Worm (Caenorhabditis elegans) whole organism, midembryonic: ENCODE data around the gene lin-36.

Experiments used
- T22C8.4 ChIP-seq: fragments of 200-800 bp; sonication (Bioruptor generic); IDR thresholded peaks from 2 replicates; pipeline ENCODE4 v1.3.6; 2022; ENCODE audit warnings: missing genetic modification characterization, missing compliant biosample characterization
- cog-1 ChIP-seq: sonication (generic microtip); optimal IDR thresholded peaks from 2 replicates; lab custom pipeline; 2016; ENCODE audit warnings: missing genetic modification characterization, missing compliant biosample characterization
- flt-1 ChIP-seq: fragments of 200-800 bp; sonication (Bioruptor generic); IDR thresholded peaks from 2 replicates; pipeline ENCODE4 v1.3.6; 2022; ENCODE audit warnings: missing genetic modification characterization, missing compliant biosample characterization
- klf-2 ChIP-seq: fragments of 200-800 bp; sonication (Bioruptor generic); conservative IDR thresholded peaks from 2 replicates; pipeline ENCODE4 v1.3.6; 2022; ENCODE audit warnings: missing genetic modification reagents, missing genetic modification characterization, missing compliant biosample characterization
- med-1 ChIP-seq: sonication (generic microtip); optimal IDR thresholded peaks from 2 replicates; lab custom pipeline; 2017; ENCODE audit warnings: missing genetic modification characterization, mild to moderate bottlenecking, missing compliant biosample characterization, antibody characterized with exemption, missing genetic modification reagents; ENCODE audit not compliant: insufficient read depth
- ref-1 ChIP-seq: fragments of 200-800 bp; sonication (Bioruptor generic); conservative IDR thresholded peaks from 2 replicates; pipeline ENCODE4 v1.3.6; 2022; ENCODE audit warnings: missing genetic modification reagents, missing genetic modification characterization, missing compliant biosample characterization
- tab-1 ChIP-seq: fragments of 200-800 bp; sonication (Bioruptor generic); IDR thresholded peaks from 2 replicates; pipeline ENCODE4 v1.3.6; 2022; ENCODE audit warnings: missing genetic modification characterization, missing compliant biosample characterization
- ztf-23 ChIP-seq: fragments of 200-800 bp; sonication (Bioruptor generic); IDR thresholded peaks from 2 replicates; pipeline ENCODE4 v1.3.6; 2022; ENCODE audit warnings: missing genetic modification reagents, missing genetic modification characterization, missing compliant biosample characterization
- ztf-29 ChIP-seq: fragments of 200-800 bp; sonication (Bioruptor generic); IDR thresholded peaks from 2 replicates; pipeline ENCODE4 v1.3.6; 2022; ENCODE audit warnings: missing genetic modification reagents, missing genetic modification characterization, missing compliant biosample characterization

The lin-36 gene

ce11 chrIII:7996353-7996752, 24.3 kb downstream of the lin-36 start, which contains the start of gene npr-17:
TSS of gene npr-17 (minus strand) at chrIII:7996453.
- TF ChIP-seq ref-1, result no peak
- no peak for TF ChIP-seq T22C8.4
- TF ChIP-seq flt-1 (GFP tag; lab: Robert Waterston, UW), result no peak
- TF ChIP-seq tab-1 (GFP tag; lab: Robert Waterston, UW), result no peak
- TF ChIP-seq klf-2, result no peak
- no peak for TF ChIP-seq ztf-29
- TF ChIP-seq ztf-23 (GFP tag; lab: Robert Waterston, UW), result no peak
- TF ChIP-seq cog-1, result no peak
- no peak for TF ChIP-seq med-1 (GFP tag; lab: Kevin White, UChicago)

- TF ChIP-seq flt-1 (GFP tag; lab: Robert Waterston, UW) (no peak), med-1 (GFP tag; lab: Kevin White, UChicago) (no peak), T22C8.4 (no peak), ztf-23 (GFP tag; lab: Robert Waterston, UW) (no peak), ztf-29 (no peak), klf-2 (no peak), cog-1 (no peak)
Measured at ce11 chrIII:7986585-7987171, 34.0 kb downstream of the lin-36 start, which contains the start of gene hrpk-2. TSS of gene hrpk-2 (plus strand) at chrIII:7987121.

- no peak for TF ChIP-seq med-1 (GFP tag; lab: Kevin White, UChicago)
Measured at ce11 chrIII:7981938-7982337, 38.7 kb downstream of the lin-36 start.

ce11 chrIII:7981233-7981632, 39.4 kb downstream of the lin-36 start:
- TF ChIP-seq flt-1 (GFP tag; lab: Robert Waterston, UW), result no peak
- TF ChIP-seq ztf-29, result no peak
- no peak for TF ChIP-seq T22C8.4
- TF ChIP-seq med-1 (GFP tag; lab: Kevin White, UChicago), result no peak
- no peak for TF ChIP-seq ref-1
- TF ChIP-seq tab-1 (GFP tag; lab: Robert Waterston, UW), result no peak
- TF ChIP-seq cog-1, result no peak
- TF ChIP-seq klf-2, result no peak
- TF ChIP-seq ztf-23 (GFP tag; lab: Robert Waterston, UW), result no peak

- TF ChIP-seq tab-1 (GFP tag; lab: Robert Waterston, UW), result no peak
- no peak for TF ChIP-seq ztf-29
- no peak for TF ChIP-seq klf-2
- TF ChIP-seq flt-1 (GFP tag; lab: Robert Waterston, UW), result no peak
- TF ChIP-seq ref-1, result no peak
- TF ChIP-seq cog-1, result no peak
Measured at ce11 chrIII:7979659-7980058, 41.0 kb downstream of the lin-36 start, which contains the start of gene clp-1. TSS of gene clp-1 (plus strand) at chrIII:7979959.

ce11 chrIII:7978723-7979122, 42.0 kb downstream of the lin-36 start:
- TF ChIP-seq flt-1 (GFP tag; lab: Robert Waterston, UW) (no peak), ref-1 (no peak), med-1 (GFP tag; lab: Kevin White, UChicago) (no peak), ztf-23 (GFP tag; lab: Robert Waterston, UW) (no peak), ztf-29 (no peak), tab-1 (GFP tag; lab: Robert Waterston, UW) (no peak), klf-2 (no peak), T22C8.4 (no peak), cog-1 (no peak)

- TF ChIP-seq klf-2, result no peak
- TF ChIP-seq med-1 (GFP tag; lab: Kevin White, UChicago), result no peak
- TF ChIP-seq ztf-29, result no peak
- no peak for TF ChIP-seq ref-1
- TF ChIP-seq flt-1 (GFP tag; lab: Robert Waterston, UW), result no peak
- TF ChIP-seq cog-1, result no peak
- no peak for TF ChIP-seq ztf-23 (GFP tag; lab: Robert Waterston, UW)
- TF ChIP-seq tab-1 (GFP tag; lab: Robert Waterston, UW), result no peak
- no peak for TF ChIP-seq T22C8.4
Measured at ce11 chrIII:7978289-7978688, 42.4 kb downstream of the lin-36 start.

- TF ChIP-seq med-1 (GFP tag; lab: Kevin White, UChicago) (no peak), cog-1 (no peak), flt-1 (GFP tag; lab: Robert Waterston, UW) (no peak), ref-1 (no peak), ztf-23 (GFP tag; lab: Robert Waterston, UW) (no peak), T22C8.4 (no peak), klf-2 (no peak), tab-1 (GFP tag; lab: Robert Waterston, UW) (no peak)
Measured at ce11 chrIII:7977777-7978176, 42.9 kb downstream of the lin-36 start, which contains the start of gene C06G4.4. TSS of gene C06G4.4 (minus strand) at chrIII:7977812.

ce11 chrIII:7977224-7977623, 43.4 kb downstream of the lin-36 start:
- TF ChIP-seq ztf-29 (no peak), ztf-23 (GFP tag; lab: Robert Waterston, UW) (no peak), tab-1 (GFP tag; lab: Robert Waterston, UW) (no peak), med-1 (GFP tag; lab: Kevin White, UChicago) (no peak), klf-2 (no peak), flt-1 (GFP tag; lab: Robert Waterston, UW) (no peak), T22C8.4 (no peak), cog-1 (no peak), ref-1 (no peak)

- TF ChIP-seq ref-1 (no peak), klf-2 (no peak), ztf-23 (GFP tag; lab: Robert Waterston, UW) (no peak), tab-1 (GFP tag; lab: Robert Waterston, UW) (no peak), ztf-29 (no peak), med-1 (GFP tag; lab: Kevin White, UChicago) (no peak), cog-1 (no peak), T22C8.4 (no peak), flt-1 (GFP tag; lab: Robert Waterston, UW) (no peak)
Measured at ce11 chrIII:7973968-7974607, 46.6 kb downstream of the lin-36 start.
